Worm (Caenorhabditis elegans): ENCODE results near the gene col-132.
A peak's percentile ranks its signal among the peaks of the same experiment; 100 is the strongest.

ce11 chrIV:13098652-13099051, 7.8 kb upstream of the col-132 start, which contains the start of the genes dli-1, tin-9.2 and exos-4.1:
- TF ChIP-seq lin-13 (GFP tag; optimal IDR thresholded peaks at IDR 0.05) (no peak), mep-1 (tag; optimal IDR thresholded peaks at IDR 0.05) (peak; percentile 69), Y75B8A.6 (GFP tag; IDR thresholded peaks at IDR 0.05) (no peak), ces-1 (GFP tag; optimal IDR thresholded peaks at IDR 0.05) (peak; percentile 3), pqm-1 (tag; optimal IDR thresholded peaks at IDR 0.05) (no peak), nhr-237 (tag; optimal IDR thresholded peaks at IDR 0.05) (no peak)

Data from whole organism, L4 larva.